Fruit fly (Drosophila melanogaster) whole organism, prepupa: ENCODE results near the gene msi.

Experiments used
- CG31627 ChIP-seq: fragments of 200-800 bp; sonication (Bioruptor generic); optimal IDR thresholded peaks from 3 replicates; lab custom pipeline; 2016; ENCODE audit warnings: missing biosample characterization, missing genetic modification characterization
- CG6792 ChIP-seq: fragments of 200-800 bp; sonication (Bioruptor generic); optimal IDR thresholded peaks from 3 replicates; lab custom pipeline; 2016; ENCODE audit warnings: missing biosample characterization, missing genetic modification characterization
- Lpt ChIP-seq: fragments of 200-800 bp; sonication (Bioruptor generic); optimal IDR thresholded peaks from 3 replicates; lab custom pipeline; 2016; ENCODE audit warnings: missing biosample characterization, missing genetic modification characterization
- eg ChIP-seq: fragments of 200-800 bp; sonication (Bioruptor generic); IDR thresholded peaks from 3 replicates; pipeline ENCODE4 v1.3.6; 2022; ENCODE audit warnings: missing biosample characterization, missing genetic modification characterization
- fd85E ChIP-seq: fragments of 200-800 bp; sonication (Bioruptor generic); optimal IDR thresholded peaks from 3 replicates; lab custom pipeline; 2016; ENCODE audit warnings: missing biosample characterization, missing genetic modification characterization

dm6 chr3R:25529289-25529688, 13.4 kb downstream of the msi start:
- no peak for TF ChIP-seq CG31627 (GFP tag; lab: Kevin White, UChicago)
- no peak for TF ChIP-seq eg (GFP tag; lab: Robert Waterston, UW)
- no peak for TF ChIP-seq Lpt
- no peak for TF ChIP-seq CG6792 (GFP tag; lab: Kevin White, UChicago)
- TF ChIP-seq fd85E: no peak
